Worm (Caenorhabditis elegans) whole organism, young adult: ENCODE measurements around the gene C37H5.5.

ENCODE experiments used
- B0261.1 ChIP-seq: sonication (generic microtip); optimal IDR thresholded peaks from 2 replicates; lab custom pipeline; 2016; ENCODE audit warnings: mild to moderate bottlenecking, missing genetic modification characterization, moderate library complexity, missing compliant biosample characterization
- C06A6.2 ChIP-seq: fragments of 200-800 bp; sonication (Bioruptor generic); conservative IDR thresholded peaks from 2 replicates; pipeline ENCODE4 v1.3.6; 2022; ENCODE audit warnings: missing genetic modification characterization, missing compliant biosample characterization
- D2030.7 ChIP-seq: fragments of 200-800 bp; sonication (Bioruptor generic); IDR thresholded peaks from 2 replicates; pipeline ENCODE4 v1.3.6; 2022; ENCODE audit warnings: missing genetic modification reagents, missing genetic modification characterization, missing compliant biosample characterization
- F33H1.4 ChIP-seq: fragments of 200-800 bp; sonication (Bioruptor generic); IDR thresholded peaks from 2 replicates; pipeline ENCODE4 v1.3.6; 2022; ENCODE audit warnings: missing genetic modification reagents, missing genetic modification characterization, missing compliant biosample characterization
- F37B4.10 ChIP-seq: fragments of 200-800 bp; sonication (Bioruptor generic); IDR thresholded peaks from 2 replicates; pipeline ENCODE4 v1.3.6; 2022; ENCODE audit warnings: missing genetic modification characterization, missing compliant biosample characterization
- F49E8.2 ChIP-seq: sonication (generic microtip); optimal IDR thresholded peaks from 3 replicates; lab custom pipeline; 2017; ENCODE audit warnings: missing genetic modification characterization, mild to moderate bottlenecking, missing compliant biosample characterization, antibody characterized with exemption, moderate library complexity; ENCODE audit not compliant: insufficient read depth
- F52B5.7 ChIP-seq: sonication (generic microtip); optimal IDR thresholded peaks from 2 replicates; lab custom pipeline; 2016; ENCODE audit warnings: mild to moderate bottlenecking, missing genetic modification characterization, missing compliant biosample characterization
- F57C9.4 ChIP-seq: sonication (generic microtip); optimal IDR thresholded peaks from 2 replicates; lab custom pipeline; 2017; ENCODE audit warnings: mild to moderate bottlenecking, missing genetic modification characterization, missing compliant biosample characterization
- K11D2.4 ChIP-seq: fragments of 200-800 bp; sonication (Bioruptor generic); IDR thresholded peaks from 2 replicates; pipeline ENCODE4 v1.3.6; 2022; ENCODE audit warnings: missing genetic modification reagents, missing genetic modification characterization, missing compliant biosample characterization
- K12H6.12 ChIP-seq: fragments of 200-800 bp; sonication (Bioruptor generic); optimal IDR thresholded peaks from 2 replicates; lab custom pipeline; 2018; ENCODE audit warnings: mild to moderate bottlenecking, missing genetic modification characterization, missing compliant biosample characterization
- T26A5.8 ChIP-seq: sonication (generic microtip); optimal IDR thresholded peaks from 2 replicates; lab custom pipeline; 2016; ENCODE audit warnings: missing genetic modification characterization, missing compliant biosample characterization
- Y79H2A.3 ChIP-seq: fragments of 200-800 bp; sonication (Bioruptor generic); conservative IDR thresholded peaks from 2 replicates; pipeline ENCODE4 v1.3.6; 2022; ENCODE audit warnings: missing genetic modification reagents, missing genetic modification characterization, missing compliant biosample characterization
- ZK185.1 ChIP-seq: sonication (generic microtip); optimal IDR thresholded peaks from 2 replicates; lab custom pipeline; 2016; ENCODE audit warnings: mild to moderate bottlenecking, missing genetic modification characterization, missing compliant biosample characterization; ENCODE audit not compliant: poor library complexity, severe bottlenecking
- attf-6 ChIP-seq: fragments of 200-800 bp; sonication (Bioruptor generic); IDR thresholded peaks from 2 replicates; pipeline ENCODE4 v1.3.6; 2022; ENCODE audit warnings: missing genetic modification reagents, missing genetic modification characterization, missing compliant biosample characterization
- bed-2 ChIP-seq: fragments of 200-800 bp; sonication (Bioruptor generic); IDR thresholded peaks from 2 replicates; pipeline ENCODE4 v1.3.6; 2022; ENCODE audit warnings: missing genetic modification reagents, missing genetic modification characterization, missing compliant biosample characterization
- ccch-3 ChIP-seq: fragments of 200-800 bp; sonication (Bioruptor generic); optimal IDR thresholded peaks from 2 replicates; lab custom pipeline; 2018; ENCODE audit warnings: mild to moderate bottlenecking, missing genetic modification characterization, missing compliant biosample characterization
- cebp-1 ChIP-seq, 2 experiments: fragments of 200-800 bp in 1 of 2; sonication (Bioruptor generic) in 1 of 2; sonication (generic microtip) in 1 of 2; IDR thresholded peaks in 1 of 2; optimal IDR thresholded peaks in 1 of 2; 2 replicates each; pipeline versions ENCODE4 v1.3.6 to Lab custom; 2017 to 2022; ENCODE audit warnings: missing compliant biosample characterization in 2 of 2, missing genetic modification characterization in 2 of 2, mild to moderate bottlenecking in 1 of 2, missing genetic modification reagents in 1 of 2, moderate library complexity in 1 of 2
- ceh-40 ChIP-seq: fragments of 200-800 bp; sonication (Bioruptor generic); IDR thresholded peaks from 2 replicates; pipeline ENCODE4 v1.3.6; 2022; ENCODE audit warnings: missing genetic modification characterization, missing compliant biosample characterization
- ceh-91 ChIP-seq: fragments of 200-800 bp; sonication (Bioruptor generic); IDR thresholded peaks from 2 replicates; pipeline ENCODE4 v1.3.6; 2022; ENCODE audit warnings: missing genetic modification reagents, missing genetic modification characterization, missing compliant biosample characterization
- chd-7 ChIP-seq: sonication (generic microtip); optimal IDR thresholded peaks from 2 replicates; lab custom pipeline; 2016; ENCODE audit warnings: mild to moderate bottlenecking, missing genetic modification characterization, moderate library complexity, missing compliant biosample characterization
- die-1 ChIP-seq: sonication (generic microtip); optimal IDR thresholded peaks from 2 replicates; lab custom pipeline; 2016; ENCODE audit warnings: missing genotype, mild to moderate bottlenecking, missing genetic modification characterization, missing compliant biosample characterization
- hlh-26 ChIP-seq: fragments of 200-800 bp; sonication (Bioruptor generic); conservative IDR thresholded peaks from 2 replicates; pipeline ENCODE4 v1.3.6; 2022; ENCODE audit warnings: missing genetic modification reagents, missing genetic modification characterization, missing compliant biosample characterization
- hrde-1 ChIP-seq: sonication (generic microtip); optimal IDR thresholded peaks from 2 replicates; lab custom pipeline; 2016; ENCODE audit warnings: missing genetic modification characterization, mild to moderate bottlenecking, missing compliant biosample characterization, moderate library complexity, missing genotype, missing genetic modification reagents, borderline replicate concordance
- hsf-1 ChIP-seq: fragments of 200-800 bp; sonication (Bioruptor generic); IDR thresholded peaks from 2 replicates; pipeline ENCODE4 v1.3.6; 2022; ENCODE audit warnings: missing genetic modification reagents, missing genetic modification characterization, missing compliant biosample characterization
- let-526 ChIP-seq: fragments of 200-800 bp; sonication (Bioruptor generic); IDR thresholded peaks from 2 replicates; pipeline ENCODE4 v1.3.6; 2022; ENCODE audit warnings: missing genetic modification reagents, missing genetic modification characterization, missing compliant biosample characterization
- lin-26 ChIP-seq: fragments of 200-800 bp; sonication (Bioruptor generic); IDR thresholded peaks from 2 replicates; pipeline ENCODE4 v1.3.6; 2022; ENCODE audit warnings: missing genetic modification reagents, missing genetic modification characterization, missing compliant biosample characterization
- lin-54 ChIP-seq: fragments of 200-800 bp; sonication (Bioruptor generic); optimal IDR thresholded peaks from 2 replicates; lab custom pipeline; 2018; ENCODE audit warnings: mild to moderate bottlenecking, missing genetic modification characterization, missing compliant biosample characterization
- lir-1 ChIP-seq: fragments of 200-800 bp; sonication (Bioruptor generic); conservative IDR thresholded peaks from 2 replicates; pipeline ENCODE4 v1.3.6; 2022; ENCODE audit warnings: missing genetic modification reagents, missing genetic modification characterization, missing compliant biosample characterization
- mel-28 ChIP-seq: sonication (generic microtip); optimal IDR thresholded peaks from 2 replicates; lab custom pipeline; 2016; ENCODE audit warnings: borderline replicate concordance, mild to moderate bottlenecking, missing genetic modification characterization, missing compliant biosample characterization
- nfya-1 ChIP-seq: sonication (generic microtip); optimal IDR thresholded peaks from 2 replicates; lab custom pipeline; 2017; ENCODE audit warnings: antibody characterized with exemption, missing compliant biosample characterization, missing genetic modification characterization, borderline replicate concordance; ENCODE audit not compliant: insufficient read depth
- nfya-2 ChIP-seq: fragments of 200-800 bp; sonication (Bioruptor generic); IDR thresholded peaks from 2 replicates; pipeline ENCODE4 v1.3.6; 2022; ENCODE audit warnings: missing genetic modification reagents, missing genetic modification characterization, missing compliant biosample characterization
- nhr-120 ChIP-seq: fragments of 200-800 bp; sonication (Bioruptor generic); IDR thresholded peaks from 2 replicates; pipeline ENCODE4 v1.3.6; 2022; ENCODE audit warnings: missing genetic modification characterization, missing compliant biosample characterization
- nhr-80 ChIP-seq: sonication (generic microtip); optimal IDR thresholded peaks from 2 replicates; lab custom pipeline; 2016; ENCODE audit warnings: missing genetic modification characterization, missing compliant biosample characterization
- pha-4 ChIP-seq: fragments of 150-350 bp; sonication (generic microtip); optimal IDR thresholded peaks from 2 replicates; lab custom pipeline; 2014; ENCODE audit warnings: missing biosample characterization, missing genetic modification reagents, missing genetic modification characterization
- rcor-1 ChIP-seq: fragments of 200-800 bp; sonication (Bioruptor generic); IDR thresholded peaks from 2 replicates; pipeline ENCODE4 v1.3.6; 2022; ENCODE audit warnings: missing genetic modification reagents, missing genetic modification characterization, missing compliant biosample characterization
- repo-1 ChIP-seq: sonication (generic microtip); optimal IDR thresholded peaks from 2 replicates; lab custom pipeline; 2017; ENCODE audit warnings: mild to moderate bottlenecking, missing genetic modification characterization, missing compliant biosample characterization
- snpc-1.1 ChIP-seq: sonication (generic microtip); optimal IDR thresholded peaks from 2 replicates; lab custom pipeline; 2017; ENCODE audit warnings: missing genetic modification characterization, mild to moderate bottlenecking, missing compliant biosample characterization, antibody characterized with exemption, moderate library complexity, missing genotype, missing genetic modification reagents; ENCODE audit not compliant: insufficient read depth
- somi-1 ChIP-seq: fragments of 200-800 bp; sonication (Bioruptor generic); optimal IDR thresholded peaks from 2 replicates; lab custom pipeline; 2018; ENCODE audit warnings: mild to moderate bottlenecking, missing genetic modification characterization, missing compliant biosample characterization
- tlf-1 ChIP-seq: fragments of 200-800 bp; sonication (Bioruptor generic); optimal IDR thresholded peaks from 2 replicates; lab custom pipeline; 2018; ENCODE audit warnings: mild to moderate bottlenecking, missing genetic modification characterization, missing compliant biosample characterization
- unc-130 ChIP-seq: sonication (generic microtip); optimal IDR thresholded peaks from 2 replicates; lab custom pipeline; 2016; ENCODE audit warnings: missing genetic modification reagents, missing genetic modification characterization, missing compliant biosample characterization
- unc-62 ChIP-seq: fragments of 150-350 bp; optimal IDR thresholded peaks from 2 replicates; lab custom pipeline; 2014; ENCODE audit warnings: missing biosample characterization, missing genetic modification reagents, missing genetic modification characterization
- xnd-1 ChIP-seq: sonication (generic microtip); optimal IDR thresholded peaks from 2 replicates; lab custom pipeline; 2016; ENCODE audit warnings: missing genotype, missing genetic modification reagents, missing genetic modification characterization, missing compliant biosample characterization
- ztf-25 ChIP-seq: fragments of 200-800 bp; sonication (Bioruptor generic); IDR thresholded peaks from 2 replicates; pipeline ENCODE4 v1.3.6; 2022; ENCODE audit warnings: missing genetic modification reagents, missing genetic modification characterization, missing compliant biosample characterization
- ztf-26 ChIP-seq: sonication (generic microtip); optimal IDR thresholded peaks from 2 replicates; lab custom pipeline; 2017; ENCODE audit warnings: missing genetic modification characterization, missing compliant biosample characterization

C37H5.5 gene

ce11 chrV:4823323-4823682 lies 3.9 kb upstream of the C37H5.5 start, which contains the start of gene adss-1:
Gene adss-1, minus strand, starts transcription at chrV:4823423.
- TF ChIP-seq Y79H2A.3 (no peak), ceh-40 (no peak), lin-26 (GFP tag; lab: Robert Waterston, UW) (no peak), unc-130 (GFP tag; lab: Kevin White, UChicago) (no peak), repo-1 (tag; lab: Kevin White, UChicago) (no peak), F33H1.4 (GFP tag; lab: Robert Waterston, UW) (no peak), bed-2 (no peak), F49E8.2 (tag; lab: Kevin White, UChicago) (no peak), hlh-26 (GFP tag; lab: Robert Waterston, UW) (no peak)

- peak; percentile 32 for TF ChIP-seq T26A5.8
- peak; percentile 33 for TF ChIP-seq ccch-3
- TF ChIP-seq lin-54 (GFP tag; lab: Kevin White, UChicago), result peak; percentile 54
- peak; percentile 80 for TF ChIP-seq cebp-1 (GFP tag; IDR thresholded peaks at IDR 0.05; lab: Robert Waterston, UW)
- peak; percentile 96 for TF ChIP-seq cebp-1 (tag; optimal IDR thresholded peaks at IDR 0.05; lab: Kevin White, UChicago)
- no peak for TF ChIP-seq nhr-120 (GFP tag; lab: Robert Waterston, UW)
- no peak for TF ChIP-seq pha-4 (tag; lab: Kevin White, UChicago)
- TF ChIP-seq B0261.1 (tag; lab: Kevin White, UChicago), result peak; percentile 32
- TF ChIP-seq K11D2.4 (GFP tag; lab: Robert Waterston, UW), result 0 out of 2 replicates have a peak, but pooled peaks have one; percentile 31
- TF ChIP-seq ZK185.1 (tag; lab: Kevin White, UChicago), result peak; percentile 68
- no peak for TF ChIP-seq snpc-1.1 (tag; lab: Kevin White, UChicago)
- 0 out of 2 replicates have a peak, but pooled peaks have one; percentile 36 for TF ChIP-seq ceh-40
- peak; percentile 43 for TF ChIP-seq die-1
- peak; percentile 57 for TF ChIP-seq somi-1 (GFP tag; lab: Kevin White, UChicago)
- peak; percentile 92 for TF ChIP-seq ztf-26 (tag; lab: Kevin White, UChicago)
- peak; percentile 69 for TF ChIP-seq chd-7
- no peak for TF ChIP-seq rcor-1 (GFP tag; lab: Robert Waterston, UW)
- TF ChIP-seq nfya-2 (GFP tag; lab: Robert Waterston, UW), result no peak
- no peak for TF ChIP-seq nhr-80 (tag; lab: Kevin White, UChicago)
- peak; percentile 89 for TF ChIP-seq repo-1 (tag; lab: Kevin White, UChicago)
- TF ChIP-seq tlf-1 (GFP tag; lab: Kevin White, UChicago), result peak; percentile 63
- TF ChIP-seq let-526 (GFP tag; lab: Robert Waterston, UW), result no peak
- no peak for TF ChIP-seq unc-62 (GFP tag; lab: Kevin White, UChicago)
- TF ChIP-seq lir-1 (GFP tag; lab: Robert Waterston, UW), result no peak
- no peak for TF ChIP-seq D2030.7 (GFP tag; lab: Robert Waterston, UW)
- no peak for TF ChIP-seq nfya-1 (tag; lab: Kevin White, UChicago)
- no peak for TF ChIP-seq attf-6 (GFP tag; lab: Robert Waterston, UW)
- peak; percentile 83 for TF ChIP-seq F57C9.4 (tag; lab: Kevin White, UChicago)
- TF ChIP-seq Y79H2A.3, result no peak
- no peak for TF ChIP-seq mel-28 (tag; lab: Kevin White, UChicago)
- TF ChIP-seq hlh-26 (GFP tag; lab: Robert Waterston, UW), result no peak
- no peak for TF ChIP-seq F37B4.10 (GFP tag; lab: Robert Waterston, UW)
- TF ChIP-seq hsf-1 (GFP tag; lab: Robert Waterston, UW), result peak; percentile 48; the same call in 1 of the 2 replicates
- TF ChIP-seq ceh-91 (GFP tag; lab: Robert Waterston, UW), result no peak
- peak; percentile 46 for TF ChIP-seq K12H6.12
- peak; percentile 56 for TF ChIP-seq lin-26 (GFP tag; lab: Robert Waterston, UW)
- TF ChIP-seq hrde-1 (tag; lab: Kevin White, UChicago), result peak; percentile 62
- no peak for TF ChIP-seq ztf-25 (GFP tag; lab: Robert Waterston, UW)
- TF ChIP-seq C06A6.2 (GFP tag; lab: Robert Waterston, UW), result peak; percentile 46
- TF ChIP-seq F52B5.7, result peak; percentile 74
- peak; percentile 34 for TF ChIP-seq xnd-1 (tag; lab: Kevin White, UChicago)
Observed at ce11 chrV:4823683-4824391, 3.3 kb upstream of the C37H5.5 start.
